Worm (Caenorhabditis elegans): ENCODE measurements around the gene ZK1055.7.

ZK1055.7 gene

DNA sequence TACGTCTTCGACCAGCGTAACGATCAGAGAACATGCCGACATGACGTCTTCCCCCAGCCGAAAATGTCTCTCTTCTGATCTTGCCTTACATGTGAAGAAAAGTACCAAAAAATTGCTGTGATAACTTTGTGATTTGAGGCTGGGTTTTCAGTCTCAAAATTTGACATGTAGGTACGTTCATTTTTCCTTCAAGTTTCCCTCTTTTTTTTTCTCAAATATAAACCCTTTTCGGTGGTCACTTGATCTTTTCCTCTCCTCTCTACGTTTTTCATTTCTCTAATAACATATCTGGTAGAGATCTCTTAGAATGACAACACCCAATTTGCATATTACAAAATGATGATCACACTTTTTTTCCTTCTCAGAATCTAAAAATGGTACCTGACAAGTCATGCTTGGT lies 16.7 kb upstream of the ZK1055.7 start, which contains the start of gene nhr-37:
TSS of gene nhr-37 (plus strand) at position 301 of the 400 bp plus-strand sequence.
- no peak for TF ChIP-seq ztf-28 (GFP tag; IDR thresholded peaks at IDR 0.05)
- TF ChIP-seq F52B5.7 (tag; optimal IDR thresholded peaks at IDR 0.05) = no peak
- no peak for TF ChIP-seq bed-1 (GFP tag; IDR thresholded peaks at IDR 0.05)
- TF ChIP-seq somi-1 (GFP tag; optimal IDR thresholded peaks at IDR 0.05) = no peak
- TF ChIP-seq akir-1 (GFP tag; optimal IDR thresholded peaks at IDR 0.05) = no peak

DNA sequence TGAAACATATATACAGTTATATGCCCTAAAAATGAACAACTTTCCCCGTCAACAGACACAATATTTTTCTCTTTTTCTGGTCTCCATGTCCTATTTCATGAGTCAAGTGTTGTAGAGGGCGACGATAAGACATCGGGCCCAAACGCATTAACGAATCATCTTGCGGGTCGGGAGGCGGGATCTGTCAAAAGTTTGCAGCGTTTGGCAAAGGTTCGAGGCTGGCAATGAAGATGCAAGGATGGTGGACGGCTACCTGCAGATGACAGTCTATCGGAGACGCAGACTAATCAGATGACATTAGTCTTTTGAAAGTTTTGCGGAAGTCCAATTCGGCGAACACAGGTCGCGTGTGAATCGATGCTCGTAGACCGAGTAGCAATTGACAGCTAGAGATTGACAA lies 15.6 kb upstream of the ZK1055.7 start:
- TF ChIP-seq unc-130 (GFP tag; optimal IDR thresholded peaks at IDR 0.05) = no peak
- no peak for TF ChIP-seq akir-1 (GFP tag; optimal IDR thresholded peaks at IDR 0.05)
- no peak for TF ChIP-seq lsl-1 (GFP tag; optimal IDR thresholded peaks at IDR 0.05)
- no peak for TF ChIP-seq somi-1 (GFP tag; optimal IDR thresholded peaks at IDR 0.05)
- no peak for TF ChIP-seq madf-8 (GFP tag; conservative IDR thresholded peaks at IDR 0.05)
- no peak for TF ChIP-seq F33H1.4 (GFP tag; IDR thresholded peaks at IDR 0.05)
- no peak for TF ChIP-seq lin-54 (GFP tag; optimal IDR thresholded peaks at IDR 0.05)

DNA sequence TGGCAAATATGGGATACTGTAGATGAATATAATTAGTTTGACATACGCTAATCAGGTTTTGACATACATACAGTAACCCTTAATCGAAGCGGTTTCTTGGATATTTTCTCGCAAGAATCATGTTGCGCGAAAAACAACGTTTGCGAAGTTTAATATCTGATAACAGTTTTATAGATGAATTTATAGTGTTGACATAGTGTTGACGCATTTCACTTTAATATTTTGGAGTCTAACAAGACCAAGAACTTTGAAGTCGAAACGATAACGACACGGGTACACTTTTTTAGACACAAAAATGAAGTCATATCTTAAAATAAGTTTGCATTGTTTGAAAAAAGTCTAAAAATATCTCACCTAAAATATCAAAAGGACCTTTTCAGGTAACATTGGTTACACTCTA lies 11.1 kb upstream of the ZK1055.7 start:
- TF ChIP-seq nhr-80 (tag; optimal IDR thresholded peaks at IDR 0.05) (peak; percentile 23), ztf-25 (GFP tag; IDR thresholded peaks at IDR 0.05) (no peak)

DNA sequence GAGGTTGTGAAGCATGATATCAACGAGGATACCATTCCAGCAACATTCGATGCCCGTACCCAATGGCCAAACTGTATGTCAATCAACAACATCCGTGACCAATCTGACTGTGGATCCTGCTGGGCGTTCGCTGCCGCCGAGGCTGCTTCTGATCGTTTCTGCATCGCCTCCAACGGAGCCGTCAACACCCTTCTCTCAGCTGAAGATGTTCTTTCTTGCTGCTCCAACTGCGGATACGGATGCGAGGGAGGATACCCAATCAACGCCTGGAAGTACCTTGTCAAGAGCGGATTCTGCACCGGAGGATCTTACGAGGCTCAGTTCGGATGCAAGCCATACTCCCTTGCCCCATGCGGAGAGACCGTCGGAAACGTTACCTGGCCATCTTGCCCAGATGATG lies 9.8 kb upstream of the ZK1055.7 start:
- TF ChIP-seq Y79H2A.3 (GFP tag; conservative IDR thresholded peaks at IDR 0.05) (no peak), F57A8.1 (GFP tag; optimal IDR thresholded peaks at IDR 0.05) (no peak), madf-6 (GFP tag; IDR thresholded peaks at IDR 0.05) (no peak), cebp-2 (GFP tag; IDR thresholded peaks at IDR 0.05) (0 out of 2 replicates have a peak, but pooled peaks have one; percentile 53), dpl-1 (GFP tag; optimal IDR thresholded peaks at IDR 0.05) (no peak)

DNA sequence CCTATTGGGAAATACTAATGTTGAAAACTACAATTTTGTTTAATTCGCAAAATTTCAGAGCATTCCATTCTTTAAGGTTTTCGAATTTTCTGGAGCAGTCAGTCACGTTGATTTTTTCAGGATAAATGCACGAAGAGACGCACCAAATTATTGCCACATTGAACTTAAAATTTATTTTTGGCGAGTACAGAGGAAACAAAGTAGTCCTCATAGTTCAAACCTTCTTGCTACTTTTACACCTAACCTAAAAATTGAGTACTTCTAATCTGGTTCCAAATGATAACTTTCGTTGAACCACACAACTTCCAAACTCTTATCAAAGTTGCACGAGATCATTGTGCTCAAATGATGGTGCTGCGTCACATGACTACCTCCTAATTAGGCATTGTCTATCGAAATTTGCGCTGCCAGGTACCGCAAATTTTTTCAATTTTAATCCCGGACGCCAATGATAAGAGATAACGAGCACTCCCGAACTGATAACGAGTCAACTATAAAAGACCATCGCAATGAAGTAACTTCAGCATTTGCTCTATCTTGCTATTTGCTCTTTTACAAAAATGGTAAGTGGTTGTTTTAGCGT lies 9.1 kb upstream of the ZK1055.7 start, which contains the start of gene cpr-4:
TSS of gene cpr-4 (plus strand) at position 523 of the 583 bp plus-strand sequence.
- TF ChIP-seq ztf-28 (GFP tag; IDR thresholded peaks at IDR 0.05) (no peak), nhr-90 (tag; optimal IDR thresholded peaks at IDR 0.05) (peak; percentile 12), B0261.1 (tag; optimal IDR thresholded peaks at IDR 0.05) (no peak), F55B11.4 (tag; optimal IDR thresholded peaks at IDR 0.05; ENCODE audit: borderline replicate concordance, insufficient read depth) (no peak), F37B4.10 (GFP tag; IDR thresholded peaks at IDR 0.05) (no peak), atf-7 (tag; optimal IDR thresholded peaks at IDR 0.05) (peak; percentile 65), lsl-1 (GFP tag; optimal IDR thresholded peaks at IDR 0.05) (no peak), F22D6.2 (tag; optimal IDR thresholded peaks at IDR 0.05) (no peak), F10E7.11 (tag; optimal IDR thresholded peaks at IDR 0.05) (no peak), cebp-1 (GFP tag; IDR thresholded peaks at IDR 0.05) (no peak), cebp-1 (tag; optimal IDR thresholded peaks at IDR 0.05) (peak; percentile 57), mel-28 (tag; optimal IDR thresholded peaks at IDR 0.05; ENCODE audit: borderline replicate concordance) (no peak), aptf-3 (GFP tag; IDR thresholded peaks at IDR 0.05) (no peak), cebp-2 (GFP tag; IDR thresholded peaks at IDR 0.05) (no peak), nfya-1 (tag; optimal IDR thresholded peaks at IDR 0.05; ENCODE audit: borderline replicate concordance, insufficient read depth) (no peak), ztf-26 (tag; optimal IDR thresholded peaks at IDR 0.05) (no peak), attf-6 (GFP tag; IDR thresholded peaks at IDR 0.05) (no peak), ceh-100 (GFP tag; IDR thresholded peaks at IDR 0.05) (no peak), ets-4 (GFP tag; optimal IDR thresholded peaks at IDR 0.05) (peak; percentile 73), hsf-1 (GFP tag; IDR thresholded peaks at IDR 0.05) (no peak), egrh-3 (GFP tag; IDR thresholded peaks at IDR 0.05) (no peak), K11D2.4 (GFP tag; IDR thresholded peaks at IDR 0.05) (no peak), ceh-27 (GFP tag; optimal IDR thresholded peaks at IDR 0.05) (no peak), let-607 (tag; optimal IDR thresholded peaks at IDR 0.05) (peak in 1 of 2 experiments; percentile 57), hlh-12 (tag; optimal IDR thresholded peaks at IDR 0.05) (no peak), nfyb-1 (GFP tag; IDR thresholded peaks at IDR 0.05) (0 out of 2 replicates have a peak, but pooled peaks have one; percentile 30), egl-44 (GFP tag; IDR thresholded peaks at IDR 0.05) (peak; percentile 75; the same call in 1 of the 2 replicates), nhr-80 (tag; optimal IDR thresholded peaks at IDR 0.05) (peak; percentile 99)

Data from whole organism, young adult.